Worm (Caenorhabditis elegans) whole organism, late embryonic: Measurements from ENCODE around the gene mdt-27.

Source experiments
- C38D4.7 ChIP-seq: fragments of 200-800 bp; sonication (Bioruptor generic); optimal IDR thresholded peaks from 2 replicates; lab custom pipeline; 2018; ENCODE audit warnings: mild to moderate bottlenecking, missing genetic modification characterization, moderate library complexity, missing compliant biosample characterization
- F13H6.1 ChIP-seq: sonication (generic microtip); optimal IDR thresholded peaks from 2 replicates; lab custom pipeline; 2016; ENCODE audit warnings: missing genetic modification characterization, missing compliant biosample characterization
- K02D7.2 ChIP-seq: sonication (generic microtip); optimal IDR thresholded peaks from 2 replicates; lab custom pipeline; 2017; ENCODE audit warnings: mild to moderate bottlenecking, missing genetic modification characterization, missing compliant biosample characterization
- K09A11.1 ChIP-seq: sonication (generic microtip); optimal IDR thresholded peaks from 2 replicates; lab custom pipeline; 2017; ENCODE audit warnings: antibody characterized with exemption, mild to moderate bottlenecking, missing genetic modification characterization, missing compliant biosample characterization; ENCODE audit not compliant: insufficient read depth
- T23F11.4 ChIP-seq: fragments of 200-800 bp; sonication (Bioruptor generic); optimal IDR thresholded peaks from 2 replicates; lab custom pipeline; 2018; ENCODE audit warnings: mild to moderate bottlenecking, missing genetic modification characterization, missing compliant biosample characterization
- ama-1 ChIP-seq: fragments of 150-350 bp; optimal IDR thresholded peaks from 2 replicates; lab custom pipeline; 2014
- ceh-14 ChIP-seq: sonication (generic microtip); optimal IDR thresholded peaks from 2 replicates; lab custom pipeline; 2016; ENCODE audit warnings: missing genotype, missing genetic modification characterization, missing compliant biosample characterization
- ceh-30 ChIP-seq: fragments of 150-350 bp; optimal IDR thresholded peaks from 2 replicates; lab custom pipeline; 2014; ENCODE audit warnings: missing biosample characterization, missing genetic modification characterization
- ceh-31 ChIP-seq: sonication (generic microtip); optimal IDR thresholded peaks from 2 replicates; lab custom pipeline; 2016; ENCODE audit warnings: missing genetic modification characterization, missing compliant biosample characterization
- ceh-48 ChIP-seq: sonication (generic microtip); optimal IDR thresholded peaks from 2 replicates; lab custom pipeline; 2016; ENCODE audit warnings: missing genetic modification characterization, inconsistent platforms, missing compliant biosample characterization
- ceh-6 ChIP-seq: fragments of 200-800 bp; sonication (Bioruptor generic); optimal IDR thresholded peaks from 2 replicates; lab custom pipeline; 2018; ENCODE audit warnings: mild to moderate bottlenecking, missing genetic modification characterization, missing compliant biosample characterization
- dve-1 ChIP-seq: sonication (generic microtip); optimal IDR thresholded peaks from 2 replicates; lab custom pipeline; 2017; ENCODE audit warnings: antibody characterized with exemption, mild to moderate bottlenecking, missing genetic modification characterization, missing compliant biosample characterization
- elt-2 ChIP-seq: sonication (generic microtip); optimal IDR thresholded peaks from 2 replicates; lab custom pipeline; 2016; ENCODE audit warnings: missing genetic modification reagents, missing genetic modification characterization, missing compliant biosample characterization
- ets-4 ChIP-seq: sonication (generic microtip); optimal IDR thresholded peaks from 2 replicates; lab custom pipeline; 2016; ENCODE audit warnings: missing genetic modification characterization, missing compliant biosample characterization
- fax-1 ChIP-seq: sonication (generic microtip); optimal IDR thresholded peaks from 2 replicates; lab custom pipeline; 2016; ENCODE audit warnings: missing genotype, missing genetic modification characterization, missing compliant biosample characterization
- fkh-10 ChIP-seq: fragments of 150-350 bp; optimal IDR thresholded peaks from 2 replicates; lab custom pipeline; 2014; ENCODE audit warnings: missing biosample characterization, missing genetic modification reagents, missing genetic modification characterization
- hlh-6 ChIP-seq: sonication (generic microtip); optimal IDR thresholded peaks from 2 replicates; lab custom pipeline; 2016; ENCODE audit warnings: missing genotype, missing genetic modification characterization, missing compliant biosample characterization
- hlh-8 ChIP-seq: sonication (generic microtip); optimal IDR thresholded peaks from 2 replicates; lab custom pipeline; 2016; ENCODE audit warnings: missing genotype, missing genetic modification characterization, missing compliant biosample characterization
- mec-3 ChIP-seq: sonication (generic microtip); optimal IDR thresholded peaks from 2 replicates; lab custom pipeline; 2016; ENCODE audit warnings: borderline replicate concordance, missing genetic modification characterization, missing compliant biosample characterization
- nfya-1 ChIP-seq: sonication (generic microtip); optimal IDR thresholded peaks from 2 replicates; lab custom pipeline; 2017; ENCODE audit warnings: missing genetic modification characterization, mild to moderate bottlenecking, missing compliant biosample characterization, antibody characterized with exemption, moderate library complexity
- nhr-232 ChIP-seq: sonication (generic microtip); optimal IDR thresholded peaks from 2 replicates; lab custom pipeline; 2016; ENCODE audit warnings: missing genetic modification characterization, missing compliant biosample characterization
- npax-4 ChIP-seq: sonication (generic microtip); optimal IDR thresholded peaks from 2 replicates; lab custom pipeline; 2016; ENCODE audit warnings: missing genetic modification characterization, missing compliant biosample characterization
- pag-3 ChIP-seq: sonication (generic microtip); optimal IDR thresholded peaks from 2 replicates; lab custom pipeline; 2016; ENCODE audit warnings: missing compliant biosample characterization, missing genetic modification characterization, borderline replicate concordance
- pat-9 ChIP-seq: fragments of 200-800 bp; sonication (Bioruptor generic); optimal IDR thresholded peaks from 2 replicates; lab custom pipeline; 2018; ENCODE audit warnings: mild to moderate bottlenecking, missing genetic modification characterization, moderate library complexity, missing compliant biosample characterization
- pax-1 ChIP-seq: fragments of 150-350 bp; optimal IDR thresholded peaks from 2 replicates; lab custom pipeline; 2014; ENCODE audit warnings: missing biosample characterization, missing genetic modification characterization
- pha-4 ChIP-seq: fragments of 150-350 bp; optimal IDR thresholded peaks from 2 replicates; lab custom pipeline; 2018; ENCODE audit warnings: missing biosample characterization, missing genetic modification reagents, missing genetic modification characterization
- pros-1 ChIP-seq: fragments of 150-350 bp; optimal IDR thresholded peaks from 2 replicates; lab custom pipeline; 2014; ENCODE audit warnings: missing biosample characterization, missing genetic modification reagents, missing genetic modification characterization
- ref-2 ChIP-seq: sonication (generic microtip); optimal IDR thresholded peaks from 2 replicates; lab custom pipeline; 2016; ENCODE audit warnings: missing genetic modification characterization, missing compliant biosample characterization
- rnt-1 ChIP-seq: sonication (generic microtip); optimal IDR thresholded peaks from 2 replicates; lab custom pipeline; 2016; ENCODE audit warnings: missing genetic modification characterization, missing compliant biosample characterization
- sox-4 ChIP-seq: sonication (generic microtip); optimal IDR thresholded peaks from 2 replicates; lab custom pipeline; 2017; ENCODE audit warnings: mild to moderate bottlenecking, missing genetic modification characterization, inconsistent platforms, missing compliant biosample characterization
- syd-9 ChIP-seq: sonication (generic microtip); optimal IDR thresholded peaks from 2 replicates; lab custom pipeline; 2016; ENCODE audit warnings: mild to moderate bottlenecking, missing genetic modification characterization, moderate library complexity, missing compliant biosample characterization
- tbx-2 ChIP-seq: sonication (generic microtip); optimal IDR thresholded peaks from 2 replicates; lab custom pipeline; 2016; ENCODE audit warnings: missing genetic modification characterization, missing compliant biosample characterization
- unc-42 ChIP-seq: sonication (generic microtip); optimal IDR thresholded peaks from 2 replicates; lab custom pipeline; 2016; ENCODE audit warnings: missing genotype, missing genetic modification characterization, missing compliant biosample characterization
- unc-55 ChIP-seq: sonication (generic microtip); optimal IDR thresholded peaks from 2 replicates; lab custom pipeline; 2017; ENCODE audit warnings: missing biosample characterization, missing genetic modification reagents, missing genetic modification characterization
- unc-86 ChIP-seq: sonication (generic microtip); optimal IDR thresholded peaks from 2 replicates; lab custom pipeline; 2016; ENCODE audit warnings: missing genetic modification characterization, missing compliant biosample characterization

Gene mdt-27

ce11 chrV:9224981-9225380, 11.5 kb upstream of the mdt-27 start:
- no peak for TF ChIP-seq nfya-1
- no peak for TF ChIP-seq unc-86
- TF ChIP-seq unc-55 (GFP tag; lab: Kevin White, UChicago): no peak
- TF ChIP-seq tbx-2 (tag; lab: Kevin White, UChicago): no peak
- TF ChIP-seq ama-1: no peak
- no peak for TF ChIP-seq pag-3 (tag; lab: Kevin White, UChicago)
- no peak for TF ChIP-seq syd-9 (tag; lab: Kevin White, UChicago)
- TF ChIP-seq K02D7.2 (tag; lab: Kevin White, UChicago): no peak
- TF ChIP-seq fkh-10 (GFP tag; lab: Kevin White, UChicago): no peak
- no peak for TF ChIP-seq elt-2 (tag; lab: Kevin White, UChicago)
- TF ChIP-seq ceh-6 (GFP tag; lab: Kevin White, UChicago): no peak
- TF ChIP-seq ceh-14: no peak
- TF ChIP-seq, all 69 proteins: peak for 0

DNA sequence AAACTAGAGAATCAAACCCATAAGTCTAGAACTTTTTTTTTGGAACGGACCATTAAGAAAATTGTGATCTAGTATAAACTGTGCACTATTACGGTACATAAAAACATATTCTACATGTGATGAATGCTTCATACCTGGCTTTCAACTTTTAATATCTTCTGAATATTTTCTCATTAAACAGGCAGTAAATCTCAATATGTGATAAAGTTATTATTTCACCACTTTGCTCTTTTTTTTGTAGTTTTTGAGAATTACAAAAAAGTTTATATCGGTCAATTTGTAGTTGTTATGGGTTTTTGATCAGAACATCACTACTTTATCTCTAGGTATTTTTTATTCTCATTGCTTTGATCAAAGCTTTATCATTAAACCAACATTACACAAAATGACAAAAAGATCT, 10.9 kb upstream of the mdt-27 start:
- TF ChIP-seq pha-4 (tag; lab: Kevin White, UChicago) (no peak), hlh-8 (no peak), pax-1 (tag; lab: Kevin White, UChicago) (no peak), rnt-1 (tag; lab: Kevin White, UChicago) (no peak), ets-4 (tag; lab: Kevin White, UChicago) (no peak), mec-3 (tag; lab: Kevin White, UChicago) (no peak), hlh-6 (tag; lab: Kevin White, UChicago) (no peak), fax-1 (tag; lab: Kevin White, UChicago) (no peak), F13H6.1 (tag; lab: Kevin White, UChicago) (no peak), ceh-48 (tag; lab: Kevin White, UChicago) (no peak), npax-4 (tag; lab: Kevin White, UChicago) (no peak), fkh-10 (GFP tag; lab: Kevin White, UChicago) (no peak), sox-4 (tag; lab: Kevin White, UChicago) (no peak), nfya-1 (no peak), pat-9 (tag; lab: Kevin White, UChicago) (no peak), ceh-30 (tag; lab: Kevin White, UChicago) (no peak), pros-1 (tag; lab: Kevin White, UChicago) (no peak), ceh-6 (GFP tag; lab: Kevin White, UChicago) (no peak)

ce11 chrV:9222819-9223218, 9.4 kb upstream of the mdt-27 start:
- no peak for TF ChIP-seq nhr-232 (tag; lab: Kevin White, UChicago)
- no peak for TF ChIP-seq C38D4.7
- TF ChIP-seq, all 69 proteins: peak for 0

- no peak for TF ChIP-seq K09A11.1 (tag; lab: Kevin White, UChicago)
- no peak for TF ChIP-seq ref-2 (tag; lab: Kevin White, UChicago)
- TF ChIP-seq dve-1 (tag; lab: Kevin White, UChicago): no peak
- TF ChIP-seq, all 69 proteins: peak for 0
Measured at ce11 chrV:9221566-9221965, 8.1 kb upstream of the mdt-27 start, which contains the start of gene grd-6. Gene grd-6, plus strand, starts transcription at chrV:9221866.

DNA sequence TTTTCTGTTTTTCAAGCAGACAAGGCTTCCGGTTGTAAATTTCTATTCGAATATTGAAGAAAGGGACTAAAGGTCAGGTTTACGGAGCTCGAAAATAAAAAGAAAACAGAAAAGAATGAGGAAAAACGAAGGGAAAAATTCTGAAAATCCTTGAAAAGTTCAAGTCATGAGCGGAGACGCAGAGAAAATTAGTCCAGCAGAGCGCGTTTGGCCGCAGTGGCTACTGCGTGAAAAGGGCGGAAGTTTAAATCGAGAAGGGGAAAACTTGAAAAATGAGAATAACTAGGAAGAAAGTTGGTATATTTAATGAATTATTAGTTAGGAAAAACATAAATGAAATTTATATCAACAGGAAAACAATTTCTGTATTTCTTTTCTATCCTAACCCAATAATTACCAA, 7.0 kb upstream of the mdt-27 start:
- TF ChIP-seq ceh-31 (tag; lab: Kevin White, UChicago): peak; percentile 24
- no peak for TF ChIP-seq T23F11.4
- peak; percentile 15 for TF ChIP-seq elt-2 (tag; lab: Kevin White, UChicago)
- TF ChIP-seq nfya-1: peak; percentile 29
- TF ChIP-seq sox-4 (tag; lab: Kevin White, UChicago): no peak
- TF ChIP-seq unc-42 (tag; lab: Kevin White, UChicago): peak; percentile 56
